Worm (Caenorhabditis elegans) whole organism, mixed stage, embryonic: ENCODE results near the gene C55C3.73.
A peak's percentile ranks its signal among the peaks of the same experiment; 100 is the strongest.

Experiments used
- ceh-83 ChIP-seq: fragments of 200-800 bp; sonication (Bioruptor generic); optimal IDR thresholded peaks from 2 replicates; lab custom pipeline; 2018; ENCODE audit warnings: mild to moderate bottlenecking, missing genetic modification characterization, missing compliant biosample characterization
- elt-1 ChIP-seq: sonication (generic microtip); optimal IDR thresholded peaks from 2 replicates; lab custom pipeline; 2017; ENCODE audit warnings: missing genetic modification characterization, mild to moderate bottlenecking, missing compliant biosample characterization, antibody characterized with exemption, moderate library complexity, borderline replicate concordance; ENCODE audit not compliant: insufficient read depth
- elt-3 ChIP-seq: fragments of 150-350 bp; optimal IDR thresholded peaks from 2 replicates; lab custom pipeline; 2014; ENCODE audit warnings: missing biosample characterization, missing genetic modification characterization
- lsy-2 ChIP-seq: fragments of 150-350 bp; optimal IDR thresholded peaks from 2 replicates; lab custom pipeline; 2014; ENCODE audit warnings: missing biosample characterization, missing genetic modification characterization
- mep-1 ChIP-seq: fragments of 150-350 bp; optimal IDR thresholded peaks from 2 replicates; lab custom pipeline; 2017; ENCODE audit warnings: missing biosample characterization, missing genetic modification reagents, missing genetic modification characterization, inconsistent platforms
- nhr-237 ChIP-seq: fragments of 150-350 bp; optimal IDR thresholded peaks from 2 replicates; lab custom pipeline; 2014; ENCODE audit warnings: missing biosample characterization, missing genetic modification characterization
- nhr-28 ChIP-seq: fragments of 150-350 bp; optimal IDR thresholded peaks from 2 replicates; lab custom pipeline; 2014; ENCODE audit warnings: missing biosample characterization, missing genetic modification characterization
- pha-4 ChIP-seq: fragments of 150-350 bp; optimal IDR thresholded peaks from 2 replicates; lab custom pipeline; 2018; ENCODE audit warnings: missing biosample characterization, missing genetic modification reagents, missing genetic modification characterization
- sem-2 ChIP-seq: fragments of 200-800 bp; sonication (Bioruptor generic); optimal IDR thresholded peaks from 2 replicates; lab custom pipeline; 2018; ENCODE audit warnings: mild to moderate bottlenecking, missing genetic modification characterization, missing compliant biosample characterization
- snpc-4 ChIP-seq: fragments of 150-350 bp; optimal IDR thresholded peaks from 2 replicates; lab custom pipeline; 2014; ENCODE audit warnings: missing biosample characterization, missing genetic modification characterization
- sptf-1 ChIP-seq: sonication (generic microtip); optimal IDR thresholded peaks from 2 replicates; lab custom pipeline; 2017; ENCODE audit warnings: mild to moderate bottlenecking, missing genetic modification characterization, moderate library complexity, missing compliant biosample characterization
- unc-62 ChIP-seq: fragments of 150-350 bp; optimal IDR thresholded peaks from 2 replicates; lab custom pipeline; 2014; ENCODE audit warnings: missing biosample characterization, missing genetic modification reagents, missing genetic modification characterization
- ztf-11 ChIP-seq: fragments of 150-350 bp; optimal IDR thresholded peaks from 2 replicates; lab custom pipeline; 2014; ENCODE audit warnings: missing biosample characterization, missing genetic modification characterization

DNA sequence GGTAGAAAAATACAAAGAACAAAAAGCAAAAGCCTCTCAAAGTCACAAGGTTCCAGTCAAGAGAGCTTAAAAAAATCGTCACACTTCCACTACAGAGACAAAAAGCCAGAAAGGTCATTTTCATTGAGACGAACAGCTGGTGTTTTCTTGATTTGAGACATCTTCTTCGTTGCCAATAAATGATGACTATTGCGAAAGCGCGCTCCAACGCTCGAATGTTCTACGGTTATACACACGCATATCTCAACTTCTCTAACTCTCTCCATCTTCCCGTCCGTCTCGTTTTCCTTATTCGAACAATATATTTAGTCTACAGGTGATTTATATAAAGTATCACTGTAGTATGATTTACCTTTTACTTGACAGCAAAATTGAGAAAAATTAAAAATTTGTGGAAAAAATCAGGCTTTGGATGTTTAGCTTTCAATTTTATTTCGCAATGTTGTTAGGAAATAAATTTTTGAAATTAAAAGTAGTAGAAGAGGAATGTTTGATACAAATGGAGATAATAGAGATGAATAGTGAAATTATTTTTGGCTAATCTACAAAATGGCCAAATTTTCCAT, 37.8 kb downstream of the C55C3.73 start:
- TF ChIP-seq sem-2 (no peak), ztf-11 (tag; lab: Kevin White, UChicago) (no peak), lsy-2 (tag; lab: Kevin White, UChicago) (peak; percentile 11), mep-1 (tag; lab: Kevin White, UChicago) (peak; percentile 3), elt-3 (tag; lab: Kevin White, UChicago) (no peak), nhr-28 (tag; lab: Kevin White, UChicago) (no peak), ceh-83 (GFP tag; lab: Kevin White, UChicago) (no peak), unc-62 (GFP tag; lab: Kevin White, UChicago) (peak; percentile 51), nhr-237 (tag; lab: Kevin White, UChicago) (peak; percentile 4), elt-1 (no peak), sptf-1 (tag; lab: Kevin White, UChicago) (no peak), snpc-4 (tag; lab: Kevin White, UChicago) (no peak), pha-4 (tag; lab: Kevin White, UChicago) (no peak)
